Worm (Caenorhabditis elegans) whole organism, late embryonic: ENCODE data around the gene hacl-1.
A peak's percentile ranks its signal among the peaks of the same experiment; 100 is the strongest.

Source experiments
- C08G9.2 ChIP-seq: sonication (generic microtip); optimal IDR thresholded peaks from 2 replicates; lab custom pipeline; 2016; ENCODE audit warnings: mild to moderate bottlenecking, missing genetic modification characterization, moderate library complexity, missing compliant biosample characterization
- F13H6.1 ChIP-seq: sonication (generic microtip); optimal IDR thresholded peaks from 2 replicates; lab custom pipeline; 2016; ENCODE audit warnings: missing genetic modification characterization, missing compliant biosample characterization
- K02D7.2 ChIP-seq: sonication (generic microtip); optimal IDR thresholded peaks from 2 replicates; lab custom pipeline; 2017; ENCODE audit warnings: mild to moderate bottlenecking, missing genetic modification characterization, missing compliant biosample characterization
- ahr-1 ChIP-seq: sonication (generic microtip); optimal IDR thresholded peaks from 2 replicates; lab custom pipeline; 2016; ENCODE audit warnings: missing genetic modification characterization, missing compliant biosample characterization
- ceh-14 ChIP-seq: sonication (generic microtip); optimal IDR thresholded peaks from 2 replicates; lab custom pipeline; 2016; ENCODE audit warnings: missing genotype, missing genetic modification characterization, missing compliant biosample characterization
- ceh-24 ChIP-seq: sonication (generic microtip); optimal IDR thresholded peaks from 2 replicates; lab custom pipeline; 2016; ENCODE audit warnings: mild to moderate bottlenecking, missing genetic modification characterization, missing compliant biosample characterization
- ceh-30 ChIP-seq: fragments of 150-350 bp; optimal IDR thresholded peaks from 2 replicates; lab custom pipeline; 2014; ENCODE audit warnings: missing biosample characterization, missing genetic modification characterization
- ceh-31 ChIP-seq: sonication (generic microtip); optimal IDR thresholded peaks from 2 replicates; lab custom pipeline; 2016; ENCODE audit warnings: missing genetic modification characterization, missing compliant biosample characterization
- ceh-45 ChIP-seq: fragments of 200-800 bp; sonication (Bioruptor generic); IDR thresholded peaks from 2 replicates; pipeline ENCODE4 v1.3.6; 2022; ENCODE audit warnings: missing genetic modification reagents, missing genetic modification characterization, missing compliant biosample characterization
- ceh-48 ChIP-seq: sonication (generic microtip); optimal IDR thresholded peaks from 2 replicates; lab custom pipeline; 2016; ENCODE audit warnings: missing genetic modification characterization, inconsistent platforms, missing compliant biosample characterization
- ceh-6 ChIP-seq: fragments of 200-800 bp; sonication (Bioruptor generic); optimal IDR thresholded peaks from 2 replicates; lab custom pipeline; 2018; ENCODE audit warnings: mild to moderate bottlenecking, missing genetic modification characterization, missing compliant biosample characterization
- che-1 ChIP-seq: sonication (generic microtip); optimal IDR thresholded peaks from 2 replicates; lab custom pipeline; 2016; ENCODE audit warnings: mild to moderate bottlenecking, missing genetic modification characterization, missing compliant biosample characterization
- elt-2 ChIP-seq: sonication (generic microtip); optimal IDR thresholded peaks from 2 replicates; lab custom pipeline; 2016; ENCODE audit warnings: missing genetic modification reagents, missing genetic modification characterization, missing compliant biosample characterization
- elt-4 ChIP-seq: sonication (generic microtip); optimal IDR thresholded peaks from 2 replicates; lab custom pipeline; 2016; ENCODE audit warnings: missing genetic modification characterization, missing compliant biosample characterization
- fax-1 ChIP-seq: sonication (generic microtip); optimal IDR thresholded peaks from 2 replicates; lab custom pipeline; 2016; ENCODE audit warnings: missing genotype, missing genetic modification characterization, missing compliant biosample characterization
- gmeb-2 ChIP-seq: sonication (generic microtip); optimal IDR thresholded peaks from 2 replicates; lab custom pipeline; 2016; ENCODE audit warnings: missing genetic modification characterization, inconsistent platforms, missing compliant biosample characterization
- hlh-6 ChIP-seq: sonication (generic microtip); optimal IDR thresholded peaks from 2 replicates; lab custom pipeline; 2016; ENCODE audit warnings: missing genotype, missing genetic modification characterization, missing compliant biosample characterization
- lim-6 ChIP-seq: sonication (generic microtip); optimal IDR thresholded peaks from 2 replicates; lab custom pipeline; 2016; ENCODE audit warnings: missing genetic modification characterization, missing compliant biosample characterization
- lin-11 ChIP-seq: fragments of 200-800 bp; sonication (Bioruptor generic); optimal IDR thresholded peaks from 2 replicates; lab custom pipeline; 2018; ENCODE audit warnings: mild to moderate bottlenecking, missing genetic modification characterization, missing compliant biosample characterization
- mec-3 ChIP-seq: sonication (generic microtip); optimal IDR thresholded peaks from 2 replicates; lab custom pipeline; 2016; ENCODE audit warnings: borderline replicate concordance, missing genetic modification characterization, missing compliant biosample characterization
- nfya-1 ChIP-seq: sonication (generic microtip); optimal IDR thresholded peaks from 2 replicates; lab custom pipeline; 2017; ENCODE audit warnings: missing genetic modification characterization, mild to moderate bottlenecking, missing compliant biosample characterization, antibody characterized with exemption, moderate library complexity
- nhr-11 ChIP-seq: fragments of 150-350 bp; optimal IDR thresholded peaks from 2 replicates; lab custom pipeline; 2014; ENCODE audit warnings: missing biosample characterization, missing genetic modification characterization
- nhr-232 ChIP-seq: sonication (generic microtip); optimal IDR thresholded peaks from 2 replicates; lab custom pipeline; 2016; ENCODE audit warnings: missing genetic modification characterization, missing compliant biosample characterization
- pha-2 ChIP-seq: sonication (generic microtip); optimal IDR thresholded peaks from 2 replicates; lab custom pipeline; 2017; ENCODE audit warnings: mild to moderate bottlenecking, missing genetic modification characterization, missing compliant biosample characterization
- pha-4 ChIP-seq: fragments of 150-350 bp; optimal IDR thresholded peaks from 2 replicates; lab custom pipeline; 2018; ENCODE audit warnings: missing biosample characterization, missing genetic modification reagents, missing genetic modification characterization
- pros-1 ChIP-seq: fragments of 150-350 bp; optimal IDR thresholded peaks from 2 replicates; lab custom pipeline; 2014; ENCODE audit warnings: missing biosample characterization, missing genetic modification reagents, missing genetic modification characterization
- rnt-1 ChIP-seq: sonication (generic microtip); optimal IDR thresholded peaks from 2 replicates; lab custom pipeline; 2016; ENCODE audit warnings: missing genetic modification characterization, missing compliant biosample characterization
- sox-2 ChIP-seq: fragments of 200-800 bp; sonication (Bioruptor generic); IDR thresholded peaks from 2 replicates; pipeline ENCODE4 v1.3.6; 2022; ENCODE audit warnings: missing genetic modification reagents, missing genetic modification characterization, missing compliant biosample characterization
- sox-4 ChIP-seq: sonication (generic microtip); optimal IDR thresholded peaks from 2 replicates; lab custom pipeline; 2017; ENCODE audit warnings: mild to moderate bottlenecking, missing genetic modification characterization, inconsistent platforms, missing compliant biosample characterization
- tbx-7 ChIP-seq: sonication (generic microtip); optimal IDR thresholded peaks from 2 replicates; lab custom pipeline; 2016; ENCODE audit warnings: missing genotype, missing genetic modification characterization, missing compliant biosample characterization
- unc-42 ChIP-seq: sonication (generic microtip); optimal IDR thresholded peaks from 2 replicates; lab custom pipeline; 2016; ENCODE audit warnings: missing genotype, missing genetic modification characterization, missing compliant biosample characterization
- unc-55 ChIP-seq: sonication (generic microtip); optimal IDR thresholded peaks from 2 replicates; lab custom pipeline; 2017; ENCODE audit warnings: missing biosample characterization, missing genetic modification reagents, missing genetic modification characterization
- unc-86 ChIP-seq: sonication (generic microtip); optimal IDR thresholded peaks from 2 replicates; lab custom pipeline; 2016; ENCODE audit warnings: missing genetic modification characterization, missing compliant biosample characterization
- zip-5 ChIP-seq: sonication (generic microtip); optimal IDR thresholded peaks from 2 replicates; lab custom pipeline; 2016; ENCODE audit warnings: missing genetic modification characterization, missing compliant biosample characterization
- ztf-16 ChIP-seq: sonication (generic microtip); optimal IDR thresholded peaks from 2 replicates; lab custom pipeline; 2017; ENCODE audit warnings: missing genetic modification characterization, missing compliant biosample characterization

hacl-1 gene

DNA sequence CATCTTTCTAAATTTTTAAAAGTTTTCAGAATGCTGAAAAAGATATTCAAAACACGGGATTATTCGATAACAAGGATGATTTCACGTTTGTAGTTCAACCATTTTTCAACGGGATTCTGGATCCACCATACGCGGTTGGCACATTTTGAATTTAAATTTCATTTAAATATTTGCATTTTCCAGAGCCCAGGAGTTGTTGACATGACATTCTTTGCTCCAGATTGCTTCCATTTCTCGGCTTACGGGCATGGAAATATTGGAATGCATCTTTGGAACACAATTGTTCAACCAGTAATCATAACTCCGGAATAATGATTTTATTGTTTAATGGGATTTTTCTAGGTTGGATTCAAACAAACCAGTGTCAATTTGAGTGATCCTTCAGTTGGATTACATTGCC, 41.9 kb downstream of the hacl-1 start:
- no peak for TF ChIP-seq K02D7.2 (tag; lab: Kevin White, UChicago)
- TF ChIP-seq lin-11 (tag; lab: Kevin White, UChicago): no peak
- no peak for TF ChIP-seq ceh-31
- TF ChIP-seq ceh-45 (GFP tag; lab: Robert Waterston, UW): no peak
- TF ChIP-seq zip-5 (tag; lab: Kevin White, UChicago): no peak
- TF ChIP-seq pha-2 (tag; lab: Kevin White, UChicago): no peak
- TF ChIP-seq ceh-14 (tag; lab: Kevin White, UChicago): no peak
- TF ChIP-seq, all 69 proteins: peak for 0

ce11 chrII:11448753-11449152, 44.0 kb downstream of the hacl-1 start, which contains the start of gene W02B12.1:
Gene W02B12.1, plus strand, starts transcription at chrII:11449021.
- TF ChIP-seq elt-4 (tag; lab: Kevin White, UChicago) (no peak), elt-2 (tag; lab: Kevin White, UChicago) (peak; percentile 40)
- TF ChIP-seq, all 69 proteins: peak for 1

DNA sequence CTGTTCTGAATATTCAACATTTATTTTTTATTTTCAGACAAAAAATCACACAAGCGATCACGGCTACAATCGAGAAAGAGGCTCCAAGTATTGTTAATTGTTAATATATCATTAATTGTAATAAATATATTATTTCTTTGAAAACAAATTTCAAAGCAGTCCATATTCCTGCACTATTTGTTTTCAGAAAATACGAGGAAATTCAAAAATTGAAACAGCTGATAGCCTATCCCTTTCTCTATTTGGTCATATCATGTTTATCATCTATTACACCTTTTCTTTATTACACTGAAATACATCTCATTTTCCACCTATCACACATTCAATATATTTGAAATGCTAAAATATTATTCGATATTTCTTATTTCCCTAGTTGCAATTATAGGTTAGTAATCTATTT, 47.8 kb downstream of the hacl-1 start, which contains the start of gene W02B12.13:
Gene W02B12.13, plus strand, starts transcription at position 301 of the 400 bp plus-strand sequence.
- TF ChIP-seq gmeb-2 (tag; lab: Kevin White, UChicago) (no peak), K02D7.2 (tag; lab: Kevin White, UChicago) (no peak), unc-55 (GFP tag; lab: Kevin White, UChicago) (no peak), fax-1 (no peak), ztf-16 (tag; lab: Kevin White, UChicago) (no peak), ceh-30 (tag; lab: Kevin White, UChicago) (no peak), nhr-11 (no peak), elt-4 (tag; lab: Kevin White, UChicago) (no peak), ahr-1 (tag; lab: Kevin White, UChicago) (no peak), rnt-1 (no peak), nfya-1 (tag; lab: Kevin White, UChicago) (no peak), unc-86 (tag; lab: Kevin White, UChicago) (no peak), tbx-7 (tag; lab: Kevin White, UChicago) (no peak), unc-42 (tag; lab: Kevin White, UChicago) (no peak), sox-4 (tag; lab: Kevin White, UChicago) (no peak), mec-3 (no peak), F13H6.1 (tag; lab: Kevin White, UChicago) (no peak)

DNA sequence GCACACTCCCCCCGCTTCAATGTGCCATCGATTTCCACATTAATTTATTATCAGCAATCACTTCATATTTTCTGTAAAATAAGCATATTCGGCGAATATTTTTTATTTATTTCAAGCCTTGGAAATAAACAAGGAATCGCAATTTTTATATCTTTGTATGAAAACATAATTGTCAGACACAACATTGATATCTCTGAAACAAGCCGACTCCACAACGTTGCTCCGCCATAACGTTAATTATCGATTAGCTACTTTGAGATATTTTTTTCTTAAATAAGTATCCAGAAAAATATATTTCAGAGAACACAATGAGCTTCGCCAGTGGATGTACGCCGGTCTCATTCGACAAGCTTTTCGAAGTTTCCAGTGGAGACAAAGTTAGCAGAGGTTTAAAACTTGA, 48.9 kb downstream of the hacl-1 start, which contains the start of gene adbp-1:
Gene adbp-1, plus strand, starts transcription at position 301 of the 400 bp plus-strand sequence.
- TF ChIP-seq che-1 (tag; lab: Kevin White, UChicago) (no peak), ceh-6 (GFP tag; lab: Kevin White, UChicago) (no peak), pros-1 (no peak), lim-6 (tag; lab: Kevin White, UChicago) (no peak), pha-4 (tag; lab: Kevin White, UChicago) (no peak), ceh-24 (no peak), gmeb-2 (tag; lab: Kevin White, UChicago) (no peak), ceh-48 (tag; lab: Kevin White, UChicago) (no peak), rnt-1 (no peak), nhr-232 (tag; lab: Kevin White, UChicago) (no peak)
- TF ChIP-seq, all 69 proteins: peak for 0

DNA sequence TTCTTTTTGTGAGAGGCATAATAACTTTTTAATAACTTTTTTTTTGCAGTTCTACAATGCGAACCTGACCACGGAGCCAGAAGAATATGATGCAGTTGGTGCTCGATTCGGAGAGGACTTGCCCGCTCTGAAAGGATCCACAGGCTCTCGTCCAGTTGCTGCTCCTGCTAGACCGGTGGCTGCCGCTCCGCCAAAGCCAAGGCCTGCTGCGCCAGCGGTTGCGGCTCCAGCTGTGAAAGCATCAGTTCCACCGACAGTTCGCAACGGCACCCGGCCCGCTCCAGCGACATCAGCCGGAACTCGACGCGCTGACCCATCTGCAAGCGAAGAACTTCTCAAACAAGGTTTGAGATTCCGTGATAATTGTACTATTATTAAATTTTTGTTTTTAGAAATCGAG, 49.6 kb downstream of the hacl-1 start:
- TF ChIP-seq sox-2 (GFP tag; lab: Robert Waterston, UW) (no peak), C08G9.2 (tag; lab: Kevin White, UChicago) (peak; percentile 8), hlh-6 (tag; lab: Kevin White, UChicago) (peak; percentile 23)
